Worm (Caenorhabditis elegans): Measurements from ENCODE around the gene C24H10.4.

- no peak for TF ChIP-seq him-1 (tag; optimal IDR thresholded peaks at IDR 0.05)
- no peak for TF ChIP-seq W03F9.2 (tag; optimal IDR thresholded peaks at IDR 0.05)
- no peak for TF ChIP-seq dao-5 (tag; optimal IDR thresholded peaks at IDR 0.05)
Measured at ce11 chrX:5086212-5086611, 27.1 kb upstream of the C24H10.4 start.

All from whole organism, L4/young adult.